Worm (Caenorhabditis elegans): ENCODE measurements around the gene srv-15.

srv-15 gene

ce11 chrIV:15926746-15927145 is 20.4 kb downstream of the srv-15 start, which contains the start of gene Y105C5B.8:
Gene Y105C5B.8 (minus strand): TSS chrIV:15926846.
- TF ChIP-seq dao-5 (tag; optimal IDR thresholded peaks at IDR 0.05) = no peak
- TF ChIP-seq him-1 (tag; optimal IDR thresholded peaks at IDR 0.05) = no peak
- no peak for TF ChIP-seq W03F9.2 (tag; optimal IDR thresholded peaks at IDR 0.05)

ce11 chrIV:15929831-15930230 is 23.4 kb downstream of the srv-15 start:
- no peak for TF ChIP-seq dao-5 (tag; optimal IDR thresholded peaks at IDR 0.05)
- TF ChIP-seq W03F9.2 (tag; optimal IDR thresholded peaks at IDR 0.05) = no peak
- TF ChIP-seq him-1 (tag; optimal IDR thresholded peaks at IDR 0.05) = no peak

- TF ChIP-seq him-1 (tag; optimal IDR thresholded peaks at IDR 0.05) (no peak), W03F9.2 (tag; optimal IDR thresholded peaks at IDR 0.05) (no peak), dao-5 (tag; optimal IDR thresholded peaks at IDR 0.05) (no peak)
These were observed 23.9 kb downstream of the srv-15 start, which contains the start of gene Y105C5B.9 for ce11 chrIV:15930281-15930680. Gene Y105C5B.9 (plus strand): TSS chrIV:15930581.

ce11 chrIV:15930694-15931093 is 24.3 kb downstream of the srv-15 start:
- TF ChIP-seq dao-5 (tag; optimal IDR thresholded peaks at IDR 0.05) (no peak), W03F9.2 (tag; optimal IDR thresholded peaks at IDR 0.05) (no peak), him-1 (tag; optimal IDR thresholded peaks at IDR 0.05) (no peak)

- TF ChIP-seq dao-5 (tag; optimal IDR thresholded peaks at IDR 0.05) (no peak), W03F9.2 (tag; optimal IDR thresholded peaks at IDR 0.05) (no peak), him-1 (tag; optimal IDR thresholded peaks at IDR 0.05) (no peak)
These were observed 24.8 kb downstream of the srv-15 start for ce11 chrIV:15931176-15931575.

ce11 chrIV:15931833-15932232 is 25.5 kb downstream of the srv-15 start:
- TF ChIP-seq W03F9.2 (tag; optimal IDR thresholded peaks at IDR 0.05) (peak; percentile 21), him-1 (tag; optimal IDR thresholded peaks at IDR 0.05) (no peak), dao-5 (tag; optimal IDR thresholded peaks at IDR 0.05) (no peak)

ce11 chrIV:15933100-15933499 is 26.7 kb downstream of the srv-15 start:
- peak; percentile 8 for TF ChIP-seq dao-5 (tag; optimal IDR thresholded peaks at IDR 0.05)

ce11 chrIV:15933814-15934213 is 27.4 kb downstream of the srv-15 start, which contains the start of gene srv-16:
Gene srv-16 (minus strand): TSS chrIV:15933914.
- TF ChIP-seq W03F9.2 (tag; optimal IDR thresholded peaks at IDR 0.05) = no peak
- TF ChIP-seq him-1 (tag; optimal IDR thresholded peaks at IDR 0.05) = no peak

- TF ChIP-seq him-1 (tag; optimal IDR thresholded peaks at IDR 0.05) (no peak), dao-5 (tag; optimal IDR thresholded peaks at IDR 0.05) (no peak), W03F9.2 (tag; optimal IDR thresholded peaks at IDR 0.05) (no peak)
These were observed 30.7 kb downstream of the srv-15 start for ce11 chrIV:15937088-15937487.

ce11 chrIV:15938471-15938870 is 32.1 kb downstream of the srv-15 start:
- TF ChIP-seq W03F9.2 (tag; optimal IDR thresholded peaks at IDR 0.05) (no peak), him-1 (tag; optimal IDR thresholded peaks at IDR 0.05) (no peak), dao-5 (tag; optimal IDR thresholded peaks at IDR 0.05) (no peak)

ce11 chrIV:15940811-15941210 is 34.4 kb downstream of the srv-15 start:
- TF ChIP-seq him-1 (tag; optimal IDR thresholded peaks at IDR 0.05) (no peak), W03F9.2 (tag; optimal IDR thresholded peaks at IDR 0.05) (no peak), dao-5 (tag; optimal IDR thresholded peaks at IDR 0.05) (no peak)

ce11 chrIV:15941403-15941802 is 35.0 kb downstream of the srv-15 start, which contains the start of gene Y105C5B.11:
Gene Y105C5B.11 (minus strand): TSS chrIV:15941503.
- TF ChIP-seq him-1 (tag; optimal IDR thresholded peaks at IDR 0.05) (no peak), dao-5 (tag; optimal IDR thresholded peaks at IDR 0.05) (no peak), W03F9.2 (tag; optimal IDR thresholded peaks at IDR 0.05) (no peak)

- TF ChIP-seq him-1 (tag; optimal IDR thresholded peaks at IDR 0.05) (no peak), dao-5 (tag; optimal IDR thresholded peaks at IDR 0.05) (no peak), W03F9.2 (tag; optimal IDR thresholded peaks at IDR 0.05) (no peak)
These were observed 40.1 kb downstream of the srv-15 start, which contains the start of gene skr-10 for ce11 chrIV:15946507-15946906. Gene skr-10 (plus strand): TSS chrIV:15946807.

- TF ChIP-seq W03F9.2 (tag; optimal IDR thresholded peaks at IDR 0.05) = no peak
- no peak for TF ChIP-seq dao-5 (tag; optimal IDR thresholded peaks at IDR 0.05)
- TF ChIP-seq him-1 (tag; optimal IDR thresholded peaks at IDR 0.05) = no peak
These were observed 43.6 kb downstream of the srv-15 start for ce11 chrIV:15949995-15950394.

- TF ChIP-seq him-1 (tag; optimal IDR thresholded peaks at IDR 0.05) (no peak), W03F9.2 (tag; optimal IDR thresholded peaks at IDR 0.05) (no peak), dao-5 (tag; optimal IDR thresholded peaks at IDR 0.05) (no peak)
These were observed 44.6 kb downstream of the srv-15 start, which contains the start of gene ifas-3 for ce11 chrIV:15950838-15951581. Gene ifas-3 (minus strand): TSS chrIV:15950888.

Measured in whole organism, L4/young adult.